Worm (Caenorhabditis elegans) whole organism, L4 larva: ENCODE results near the gene srbc-19.

Source experiments
- D1046.2 ChIP-seq: fragments of 200-800 bp; sonication (Bioruptor generic); IDR thresholded peaks from 2 replicates; pipeline ENCODE4 v1.3.6; 2022; ENCODE audit warnings: missing genetic modification characterization, missing compliant biosample characterization
- F10B5.3 ChIP-seq: sonication (generic microtip); optimal IDR thresholded peaks from 2 replicates; lab custom pipeline; 2016; ENCODE audit warnings: mild to moderate bottlenecking, missing genetic modification characterization, missing compliant biosample characterization
- F26F4.8 ChIP-seq: fragments of 200-800 bp; sonication (Bioruptor generic); conservative IDR thresholded peaks from 2 replicates; pipeline ENCODE4 v1.3.6; 2022; ENCODE audit warnings: missing genetic modification characterization, missing compliant biosample characterization
- F49E8.2 ChIP-seq: sonication (generic microtip); optimal IDR thresholded peaks from 2 replicates; lab custom pipeline; 2016; ENCODE audit warnings: missing compliant biosample characterization, mild to moderate bottlenecking, missing genetic modification characterization, borderline replicate concordance
- T26A8.4 ChIP-seq: fragments of 200-800 bp; sonication (Bioruptor generic); IDR thresholded peaks from 2 replicates; pipeline ENCODE4 v1.3.6; 2022; ENCODE audit warnings: missing genetic modification characterization, missing compliant biosample characterization
- Y48G9A.11 ChIP-seq: fragments of 200-800 bp; sonication (Bioruptor generic); IDR thresholded peaks from 2 replicates; pipeline ENCODE4 v1.3.6; 2022; ENCODE audit warnings: missing genetic modification reagents, missing genetic modification characterization, missing compliant biosample characterization
- Y5F2A.4 ChIP-seq: fragments of 200-800 bp; sonication (Bioruptor generic); optimal IDR thresholded peaks from 2 replicates; lab custom pipeline; 2018; ENCODE audit warnings: mild to moderate bottlenecking, missing genetic modification characterization, missing compliant biosample characterization
- ZK337.2 ChIP-seq: fragments of 200-800 bp; sonication (Bioruptor generic); IDR thresholded peaks from 2 replicates; pipeline ENCODE4 v1.3.6; 2022; ENCODE audit warnings: missing genetic modification reagents, missing genetic modification characterization, missing compliant biosample characterization
- ZK546.5 ChIP-seq, 2 experiments: sonication (generic microtip); optimal IDR thresholded peaks; 2 replicates each; lab custom pipeline; 2017; ENCODE audit warnings: missing biosample characterization in 2 of 2, missing genetic modification characterization in 2 of 2
- aly-2 ChIP-seq: sonication (generic microtip); optimal IDR thresholded peaks from 2 replicates; lab custom pipeline; 2018; ENCODE audit warnings: missing biosample characterization, missing genetic modification characterization
- ama-1 ChIP-seq: fragments of 150-350 bp; optimal IDR thresholded peaks from 2 replicates; lab custom pipeline; 2014; ENCODE audit warnings: inconsistent platforms, mixed read lengths
- arid-1 ChIP-seq: fragments of 200-800 bp; sonication (Bioruptor generic); conservative IDR thresholded peaks from 2 replicates; pipeline ENCODE4 v1.3.6; 2022; ENCODE audit warnings: missing genetic modification reagents, missing genetic modification characterization, missing compliant biosample characterization
- attf-4 ChIP-seq: sonication (generic microtip); optimal IDR thresholded peaks from 3 replicates; lab custom pipeline; 2017; ENCODE audit warnings: missing biosample characterization, missing genetic modification characterization
- ceh-20 ChIP-seq: fragments of 200-800 bp; sonication (Bioruptor generic); IDR thresholded peaks from 2 replicates; pipeline ENCODE4 v1.3.6; 2022; ENCODE audit warnings: missing genetic modification reagents, missing genetic modification characterization, missing compliant biosample characterization
- ceh-28 ChIP-seq: fragments of 150-350 bp; optimal IDR thresholded peaks from 2 replicates; lab custom pipeline; 2014; ENCODE audit warnings: missing biosample characterization, missing genetic modification reagents, missing genetic modification characterization
- ceh-32 ChIP-seq: sonication (generic microtip); optimal IDR thresholded peaks from 2 replicates; lab custom pipeline; 2016; ENCODE audit warnings: mild to moderate bottlenecking, missing genetic modification characterization, missing compliant biosample characterization; ENCODE audit not compliant: poor library complexity
- ceh-44 ChIP-seq: fragments of 200-800 bp; sonication (Bioruptor generic); IDR thresholded peaks from 2 replicates; pipeline ENCODE4 v1.3.6; 2022; ENCODE audit warnings: missing genetic modification reagents, missing genetic modification characterization, missing compliant biosample characterization
- ceh-82 ChIP-seq: sonication (generic microtip); optimal IDR thresholded peaks from 2 replicates; lab custom pipeline; 2017; ENCODE audit warnings: missing biosample characterization, missing genetic modification characterization
- ctbp-1 ChIP-seq: fragments of 200-800 bp; sonication (Bioruptor generic); IDR thresholded peaks from 2 replicates; pipeline ENCODE4 v1.3.6; 2022; ENCODE audit warnings: missing genetic modification reagents, missing genetic modification characterization, missing compliant biosample characterization
- daf-12 ChIP-seq: fragments of 150-350 bp; optimal IDR thresholded peaks from 2 replicates; lab custom pipeline; 2014; ENCODE audit warnings: missing biosample characterization, missing genetic modification reagents, missing genetic modification characterization
- daf-19 ChIP-seq: fragments of 200-800 bp; sonication (Bioruptor generic); conservative IDR thresholded peaks from 2 replicates; pipeline ENCODE4 v1.3.6; 2022; ENCODE audit warnings: missing genetic modification characterization, missing compliant biosample characterization
- dmd-9 ChIP-seq: fragments of 200-800 bp; sonication (Bioruptor generic); IDR thresholded peaks from 2 replicates; pipeline ENCODE4 v1.3.6; 2022; ENCODE audit warnings: missing genetic modification reagents, missing genetic modification characterization, missing compliant biosample characterization
- dve-1 ChIP-seq: sonication (generic microtip); optimal IDR thresholded peaks from 2 replicates; lab custom pipeline; 2017; ENCODE audit warnings: antibody characterized with exemption, mild to moderate bottlenecking, missing genetic modification characterization, missing compliant biosample characterization; ENCODE audit not compliant: insufficient read depth
- egl-43 ChIP-seq: fragments of 200-800 bp; sonication (Bioruptor generic); IDR thresholded peaks from 2 replicates; pipeline ENCODE4 v1.3.6; 2022; ENCODE audit warnings: missing genetic modification reagents, missing genetic modification characterization, missing compliant biosample characterization
- fkh-10 ChIP-seq: fragments of 150-350 bp; optimal IDR thresholded peaks from 2 replicates; lab custom pipeline; 2014; ENCODE audit warnings: missing biosample characterization, missing genetic modification reagents, missing genetic modification characterization
- fos-1 ChIP-seq: fragments of 150-350 bp; optimal IDR thresholded peaks from 2 replicates; lab custom pipeline; 2014; ENCODE audit warnings: missing biosample characterization, missing genetic modification characterization
- gei-8 ChIP-seq: fragments of 200-800 bp; sonication (Bioruptor generic); optimal IDR thresholded peaks from 2 replicates; lab custom pipeline; 2018; ENCODE audit warnings: mild to moderate bottlenecking, missing genetic modification characterization, missing compliant biosample characterization
- hlh-11 ChIP-seq: fragments of 200-800 bp; sonication (Bioruptor generic); optimal IDR thresholded peaks from 2 replicates; lab custom pipeline; 2018; ENCODE audit warnings: mild to moderate bottlenecking, missing genetic modification characterization, missing compliant biosample characterization
- hmg-1.1 ChIP-seq: fragments of 200-800 bp; sonication (Bioruptor generic); IDR thresholded peaks from 2 replicates; pipeline ENCODE4 v1.3.6; 2022; ENCODE audit warnings: missing genetic modification reagents, missing genetic modification characterization, missing compliant biosample characterization
- jun-1 ChIP-seq: fragments of 150-350 bp; optimal IDR thresholded peaks from 2 replicates; lab custom pipeline; 2014; ENCODE audit warnings: missing biosample characterization, missing genetic modification reagents, missing genetic modification characterization
- lin-1 ChIP-seq: fragments of 200-800 bp; sonication (Bioruptor generic); IDR thresholded peaks from 2 replicates; pipeline ENCODE4 v1.3.6; 2022; ENCODE audit warnings: missing genetic modification reagents, missing genetic modification characterization, missing compliant biosample characterization
- lin-38 ChIP-seq: fragments of 200-800 bp; sonication (Bioruptor generic); IDR thresholded peaks from 2 replicates; pipeline ENCODE4 v1.3.6; 2022; ENCODE audit warnings: missing genetic modification reagents, missing genetic modification characterization, missing compliant biosample characterization
- lin-39 ChIP-seq: fragments of 150-350 bp; optimal IDR thresholded peaks from 2 replicates; lab custom pipeline; 2014; ENCODE audit warnings: missing biosample characterization, missing genetic modification reagents, missing genetic modification characterization
- lir-3 ChIP-seq: sonication (generic microtip); optimal IDR thresholded peaks from 2 replicates; lab custom pipeline; 2016; ENCODE audit warnings: mild to moderate bottlenecking, missing genetic modification characterization, missing compliant biosample characterization
- lsy-2 ChIP-seq, 2 experiments: fragments of 150-350 bp in 1 of 2; sonication (generic microtip) in 1 of 2; optimal IDR thresholded peaks; 2 replicates each; lab custom pipeline; 2014 to 2017; ENCODE audit warnings: missing biosample characterization in 2 of 2, missing genetic modification characterization in 2 of 2
- mxl-3 ChIP-seq: fragments of 200-800 bp; sonication (Bioruptor generic); optimal IDR thresholded peaks from 2 replicates; lab custom pipeline; 2018; ENCODE audit warnings: mild to moderate bottlenecking, missing genetic modification characterization, missing compliant biosample characterization
- nhr-237 ChIP-seq: sonication (generic microtip); optimal IDR thresholded peaks from 2 replicates; lab custom pipeline; 2017; ENCODE audit warnings: missing biosample characterization, missing genetic modification characterization
- nhr-28 ChIP-seq: fragments of 150-350 bp; optimal IDR thresholded peaks from 2 replicates; lab custom pipeline; 2014; ENCODE audit warnings: missing biosample characterization, missing genetic modification characterization
- snpc-1.2 ChIP-seq: fragments of 200-800 bp; sonication (Bioruptor generic); IDR thresholded peaks from 2 replicates; pipeline ENCODE4 v1.3.6; 2022; ENCODE audit warnings: missing genetic modification reagents, missing genetic modification characterization, missing compliant biosample characterization
- spr-3 ChIP-seq: fragments of 200-800 bp; sonication (Bioruptor generic); optimal IDR thresholded peaks from 2 replicates; lab custom pipeline; 2018; ENCODE audit warnings: mild to moderate bottlenecking, missing genetic modification characterization, missing compliant biosample characterization
- unc-130 ChIP-seq: sonication (generic microtip); optimal IDR thresholded peaks from 2 replicates; lab custom pipeline; 2016; ENCODE audit warnings: missing genetic modification reagents, missing genetic modification characterization, missing compliant biosample characterization
- unc-39 ChIP-seq: sonication (generic microtip); optimal IDR thresholded peaks from 2 replicates; lab custom pipeline; 2017; ENCODE audit warnings: missing biosample characterization, missing genetic modification characterization
- zag-1 ChIP-seq: fragments of 150-350 bp; optimal IDR thresholded peaks from 2 replicates; lab custom pipeline; 2014; ENCODE audit warnings: missing biosample characterization, missing genetic modification characterization
- zfp-2 ChIP-seq: sonication (generic microtip); optimal IDR thresholded peaks from 2 replicates; lab custom pipeline; 2016; ENCODE audit warnings: mild to moderate bottlenecking, missing genetic modification characterization, missing compliant biosample characterization
- zip-11 ChIP-seq: fragments of 200-800 bp; sonication (Bioruptor generic); IDR thresholded peaks from 2 replicates; pipeline ENCODE4 v1.3.6; 2022; ENCODE audit warnings: missing genetic modification characterization, missing compliant biosample characterization
- zip-2 ChIP-seq: fragments of 150-350 bp; optimal IDR thresholded peaks from 2 replicates; lab custom pipeline; 2014; ENCODE audit warnings: missing biosample characterization, missing genetic modification characterization
- ztf-11 ChIP-seq: fragments of 150-350 bp; optimal IDR thresholded peaks from 2 replicates; lab custom pipeline; 2014; ENCODE audit warnings: missing biosample characterization, missing genetic modification characterization
- ztf-7 ChIP-seq: fragments of 150-350 bp; optimal IDR thresholded peaks from 2 replicates; lab custom pipeline; 2014; ENCODE audit warnings: missing biosample characterization, missing genetic modification characterization

Gene srbc-19

ce11 chrV:2211936-2212335 lies 45.4 kb upstream of the srbc-19 start, which contains the start of gene nhr-133 (continued):
- no peak for TF ChIP-seq lin-38 (GFP tag; lab: Robert Waterston, UW)
- TF ChIP-seq egl-43 (GFP tag; lab: Robert Waterston, UW): no peak
- no peak for TF ChIP-seq fkh-10 (GFP tag; lab: Kevin White, UChicago)
- TF ChIP-seq ztf-11: no peak
- no peak for TF ChIP-seq spr-3 (GFP tag; lab: Kevin White, UChicago)
- TF ChIP-seq ceh-28 (tag; lab: Kevin White, UChicago): no peak
- TF ChIP-seq dve-1 (tag; lab: Kevin White, UChicago): peak; percentile 55
- no peak for TF ChIP-seq ceh-20 (GFP tag; lab: Robert Waterston, UW)
- TF ChIP-seq lsy-2 (tag; optimal IDR thresholded peaks at IDR 0.05; lab: Kevin White, UChicago): no peak
- TF ChIP-seq ceh-32 (tag; lab: Kevin White, UChicago): no peak
- TF ChIP-seq ZK546.5 (tag; optimal IDR thresholded peaks at IDR 0.05; lab: Kevin White, UChicago): no peak
- TF ChIP-seq ceh-44: no peak
- TF ChIP-seq lir-3: no peak
- TF ChIP-seq Y48G9A.11 (GFP tag; lab: Robert Waterston, UW): no peak
- peak; percentile 81 for TF ChIP-seq mxl-3
- no peak for TF ChIP-seq aly-2 (tag; lab: Kevin White, UChicago)
- no peak for TF ChIP-seq lin-1 (GFP tag; lab: Robert Waterston, UW)
- TF ChIP-seq T26A8.4: no peak
- TF ChIP-seq nhr-237: no peak
- no peak for TF ChIP-seq lin-39 (tag; lab: Kevin White, UChicago)
- TF ChIP-seq hmg-1.1: no peak
- TF ChIP-seq jun-1 (tag; lab: Kevin White, UChicago): no peak
- no peak for TF ChIP-seq ctbp-1 (GFP tag; lab: Robert Waterston, UW)
- no peak for TF ChIP-seq F10B5.3 (tag; lab: Kevin White, UChicago)
- TF ChIP-seq unc-39 (tag; lab: Kevin White, UChicago): no peak
- TF ChIP-seq fos-1: no peak
- no peak for TF ChIP-seq ama-1 (lab: Kevin White, UChicago)
- TF ChIP-seq ceh-82 (tag; lab: Kevin White, UChicago): no peak
- TF ChIP-seq D1046.2: no peak
- no peak for TF ChIP-seq zip-2 (tag; lab: Kevin White, UChicago)
- no peak for TF ChIP-seq zip-11 (GFP tag; lab: Robert Waterston, UW)
- TF ChIP-seq daf-19 (GFP tag; lab: Robert Waterston, UW): no peak
- no peak for TF ChIP-seq daf-12 (tag; lab: Kevin White, UChicago)
- TF ChIP-seq arid-1 (GFP tag; lab: Robert Waterston, UW): no peak
- no peak for TF ChIP-seq unc-130
- no peak for TF ChIP-seq F26F4.8 (GFP tag; lab: Robert Waterston, UW)
- TF ChIP-seq Y5F2A.4 (GFP tag; lab: Kevin White, UChicago): no peak
- TF ChIP-seq ztf-7 (tag; lab: Kevin White, UChicago): no peak
- TF ChIP-seq ZK337.2 (GFP tag; lab: Robert Waterston, UW): no peak

ce11 chrV:2207527-2207926 lies 40.9 kb upstream of the srbc-19 start:
- TF ChIP-seq snpc-1.2 (GFP tag; lab: Robert Waterston, UW) (no peak), zfp-2 (tag; lab: Kevin White, UChicago) (no peak), attf-4 (no peak), dve-1 (tag; lab: Kevin White, UChicago) (no peak), unc-130 (no peak), dmd-9 (no peak), fkh-10 (GFP tag; lab: Kevin White, UChicago) (no peak), gei-8 (no peak), hmg-1.1 (no peak), daf-19 (GFP tag; lab: Robert Waterston, UW) (no peak), zag-1 (no peak), nhr-28 (tag; lab: Kevin White, UChicago) (no peak), F49E8.2 (tag; lab: Kevin White, UChicago) (no peak), aly-2 (tag; lab: Kevin White, UChicago) (no peak), ceh-28 (tag; lab: Kevin White, UChicago) (no peak), hlh-11 (tag; lab: Kevin White, UChicago) (no peak)
- TF ChIP-seq, all 104 proteins: peak for 0
